Worm (Caenorhabditis elegans) whole organism, early embryonic: ENCODE measurements around the gene math-41.

Experiments
- B0310.2 ChIP-seq: sonication (generic microtip); optimal IDR thresholded peaks from 2 replicates; lab custom pipeline; 2016; ENCODE audit warnings: mild to moderate bottlenecking, missing genetic modification characterization, missing compliant biosample characterization
- F13C5.2 ChIP-seq: sonication (generic microtip); optimal IDR thresholded peaks from 2 replicates; lab custom pipeline; 2017; ENCODE audit warnings: mild to moderate bottlenecking, missing genetic modification characterization, inconsistent platforms, missing compliant biosample characterization
- aly-1 ChIP-seq: sonication (generic microtip); optimal IDR thresholded peaks from 2 replicates; lab custom pipeline; 2016; ENCODE audit warnings: missing genetic modification characterization, missing compliant biosample characterization
- ama-1 ChIP-seq: fragments of 150-350 bp; optimal IDR thresholded peaks from 2 replicates; lab custom pipeline; 2014
- ceh-13 ChIP-seq: fragments of 200-800 bp; sonication (Bioruptor generic); optimal IDR thresholded peaks from 2 replicates; lab custom pipeline; 2018; ENCODE audit warnings: mild to moderate bottlenecking, missing genetic modification characterization, missing compliant biosample characterization
- ceh-36 ChIP-seq: sonication (generic microtip); optimal IDR thresholded peaks from 2 replicates; lab custom pipeline; 2016; ENCODE audit warnings: missing genetic modification characterization, inconsistent platforms, missing compliant biosample characterization
- ets-7 ChIP-seq: sonication (generic microtip); optimal IDR thresholded peaks from 2 replicates; lab custom pipeline; 2016; ENCODE audit warnings: missing genotype, missing genetic modification characterization, missing compliant biosample characterization
- flt-1 ChIP-seq: fragments of 200-800 bp; sonication (Bioruptor generic); IDR thresholded peaks from 2 replicates; pipeline ENCODE4 v1.3.6; 2022; ENCODE audit warnings: missing genetic modification characterization, missing compliant biosample characterization
- hnd-1 ChIP-seq: sonication (generic microtip); optimal IDR thresholded peaks from 2 replicates; lab custom pipeline; 2016; ENCODE audit warnings: missing genetic modification characterization, missing compliant biosample characterization
- pes-1 ChIP-seq: fragments of 200-800 bp; sonication (Bioruptor generic); IDR thresholded peaks from 2 replicates; pipeline ENCODE4 v1.3.6; 2022; ENCODE audit warnings: missing genetic modification reagents, missing genetic modification characterization, missing compliant biosample characterization
- tbx-11 ChIP-seq: fragments of 200-800 bp; sonication (Bioruptor generic); IDR thresholded peaks from 2 replicates; pipeline ENCODE4 v1.3.6; 2022; ENCODE audit warnings: missing genetic modification characterization, missing compliant biosample characterization
- tbx-37 ChIP-seq: fragments of 200-800 bp; sonication (Bioruptor generic); conservative IDR thresholded peaks from 2 replicates; pipeline ENCODE4 v1.3.6; 2022; ENCODE audit warnings: missing genetic modification reagents, missing genetic modification characterization, missing compliant biosample characterization
- tra-4 ChIP-seq: sonication (generic microtip); optimal IDR thresholded peaks from 2 replicates; lab custom pipeline; 2017; ENCODE audit warnings: missing genetic modification characterization, missing compliant biosample characterization

DNA sequence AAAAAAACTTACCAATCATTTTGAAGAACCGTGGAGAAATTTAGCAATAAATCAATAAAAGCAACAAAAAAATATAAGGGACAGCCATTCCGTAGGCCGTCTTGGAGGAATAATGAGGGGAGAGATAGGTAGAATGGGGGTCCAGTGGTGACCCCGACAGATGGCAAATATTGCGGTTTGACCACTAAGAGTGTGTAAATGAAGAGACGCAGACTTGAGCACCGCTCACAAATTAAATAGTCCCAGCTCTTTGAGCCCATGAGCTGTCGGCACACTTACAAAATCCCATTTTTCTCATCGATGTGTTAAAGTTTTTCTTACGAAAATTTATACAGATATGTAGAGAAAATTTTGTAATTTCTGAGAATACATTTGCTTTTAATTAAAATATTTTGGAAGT is 3.7 kb upstream of the math-41 start, which contains the start of gene fbxa-3:
- no peak for TF ChIP-seq ama-1 (lab: Kevin White, UChicago)
- TF ChIP-seq flt-1 (GFP tag; lab: Robert Waterston, UW) = no peak
- TF ChIP-seq ceh-13 = no peak
- no peak for TF ChIP-seq F13C5.2
- no peak for TF ChIP-seq tbx-11 (GFP tag; lab: Robert Waterston, UW)
- TF ChIP-seq tra-4 (tag; lab: Kevin White, UChicago) = no peak
- TF ChIP-seq hnd-1 (tag; lab: Kevin White, UChicago) = no peak
- TF ChIP-seq ceh-36 (tag; lab: Kevin White, UChicago) = no peak
- TF ChIP-seq aly-1 (tag; lab: Kevin White, UChicago) = no peak
- no peak for TF ChIP-seq ets-7 (tag; lab: Kevin White, UChicago)
- TF ChIP-seq pes-1 (GFP tag; lab: Robert Waterston, UW) = no peak
- no peak for TF ChIP-seq tbx-37 (GFP tag; lab: Robert Waterston, UW)
- TF ChIP-seq B0310.2 = no peak
